Worm (Caenorhabditis elegans) whole organism, late embryonic: ENCODE measurements around the gene cchl-1.

Experiments
- C08G9.2 ChIP-seq: sonication (generic microtip); optimal IDR thresholded peaks from 2 replicates; lab custom pipeline; 2016; ENCODE audit warnings: mild to moderate bottlenecking, missing genetic modification characterization, moderate library complexity, missing compliant biosample characterization
- F13H6.1 ChIP-seq: sonication (generic microtip); optimal IDR thresholded peaks from 2 replicates; lab custom pipeline; 2016; ENCODE audit warnings: missing genetic modification characterization, missing compliant biosample characterization
- K09A11.1 ChIP-seq: sonication (generic microtip); optimal IDR thresholded peaks from 2 replicates; lab custom pipeline; 2017; ENCODE audit warnings: antibody characterized with exemption, mild to moderate bottlenecking, missing genetic modification characterization, missing compliant biosample characterization; ENCODE audit not compliant: insufficient read depth
- ahr-1 ChIP-seq: sonication (generic microtip); optimal IDR thresholded peaks from 2 replicates; lab custom pipeline; 2016; ENCODE audit warnings: missing genetic modification characterization, missing compliant biosample characterization
- ama-1 ChIP-seq: fragments of 150-350 bp; optimal IDR thresholded peaks from 2 replicates; lab custom pipeline; 2014
- ceh-14 ChIP-seq: sonication (generic microtip); optimal IDR thresholded peaks from 2 replicates; lab custom pipeline; 2016; ENCODE audit warnings: missing genotype, missing genetic modification characterization, missing compliant biosample characterization
- ceh-18 ChIP-seq: sonication (generic microtip); optimal IDR thresholded peaks from 2 replicates; lab custom pipeline; 2016; ENCODE audit warnings: missing genetic modification characterization, missing compliant biosample characterization
- ceh-2 ChIP-seq: sonication (generic microtip); optimal IDR thresholded peaks from 2 replicates; lab custom pipeline; 2016; ENCODE audit warnings: missing genotype, missing genetic modification characterization, missing compliant biosample characterization
- ceh-24 ChIP-seq: sonication (generic microtip); optimal IDR thresholded peaks from 2 replicates; lab custom pipeline; 2016; ENCODE audit warnings: mild to moderate bottlenecking, missing genetic modification characterization, missing compliant biosample characterization
- ceh-30 ChIP-seq: fragments of 150-350 bp; optimal IDR thresholded peaks from 2 replicates; lab custom pipeline; 2014; ENCODE audit warnings: missing biosample characterization, missing genetic modification characterization
- ceh-31 ChIP-seq: sonication (generic microtip); optimal IDR thresholded peaks from 2 replicates; lab custom pipeline; 2016; ENCODE audit warnings: missing genetic modification characterization, missing compliant biosample characterization
- ceh-34 ChIP-seq: sonication (generic microtip); optimal IDR thresholded peaks from 2 replicates; lab custom pipeline; 2016; ENCODE audit warnings: mild to moderate bottlenecking, missing genetic modification characterization, missing compliant biosample characterization
- ceh-6 ChIP-seq: fragments of 200-800 bp; sonication (Bioruptor generic); optimal IDR thresholded peaks from 2 replicates; lab custom pipeline; 2018; ENCODE audit warnings: mild to moderate bottlenecking, missing genetic modification characterization, missing compliant biosample characterization
- dmd-4 ChIP-seq: sonication (generic microtip); optimal IDR thresholded peaks from 2 replicates; lab custom pipeline; 2016; ENCODE audit warnings: borderline replicate concordance, missing genetic modification characterization, missing compliant biosample characterization
- dve-1 ChIP-seq: sonication (generic microtip); optimal IDR thresholded peaks from 2 replicates; lab custom pipeline; 2017; ENCODE audit warnings: antibody characterized with exemption, mild to moderate bottlenecking, missing genetic modification characterization, missing compliant biosample characterization
- elt-2 ChIP-seq: sonication (generic microtip); optimal IDR thresholded peaks from 2 replicates; lab custom pipeline; 2016; ENCODE audit warnings: missing genetic modification reagents, missing genetic modification characterization, missing compliant biosample characterization
- ets-4 ChIP-seq: sonication (generic microtip); optimal IDR thresholded peaks from 2 replicates; lab custom pipeline; 2016; ENCODE audit warnings: missing genetic modification characterization, missing compliant biosample characterization
- eyg-1 ChIP-seq: sonication (generic microtip); optimal IDR thresholded peaks from 2 replicates; lab custom pipeline; 2016; ENCODE audit warnings: missing genotype, missing genetic modification characterization, missing compliant biosample characterization
- fax-1 ChIP-seq: sonication (generic microtip); optimal IDR thresholded peaks from 2 replicates; lab custom pipeline; 2016; ENCODE audit warnings: missing genotype, missing genetic modification characterization, missing compliant biosample characterization
- fkh-10 ChIP-seq: fragments of 150-350 bp; optimal IDR thresholded peaks from 2 replicates; lab custom pipeline; 2014; ENCODE audit warnings: missing biosample characterization, missing genetic modification reagents, missing genetic modification characterization
- gmeb-2 ChIP-seq: sonication (generic microtip); optimal IDR thresholded peaks from 2 replicates; lab custom pipeline; 2016; ENCODE audit warnings: missing genetic modification characterization, inconsistent platforms, missing compliant biosample characterization
- hlh-13 ChIP-seq: fragments of 200-800 bp; sonication (Bioruptor generic); optimal IDR thresholded peaks from 2 replicates; lab custom pipeline; 2018; ENCODE audit warnings: mild to moderate bottlenecking, missing genetic modification characterization, missing compliant biosample characterization
- hlh-15 ChIP-seq: sonication (generic microtip); optimal IDR thresholded peaks from 2 replicates; lab custom pipeline; 2016; ENCODE audit warnings: missing genetic modification characterization, missing compliant biosample characterization
- hlh-6 ChIP-seq: sonication (generic microtip); optimal IDR thresholded peaks from 2 replicates; lab custom pipeline; 2016; ENCODE audit warnings: missing genotype, missing genetic modification characterization, missing compliant biosample characterization
- lim-6 ChIP-seq: sonication (generic microtip); optimal IDR thresholded peaks from 2 replicates; lab custom pipeline; 2016; ENCODE audit warnings: missing genetic modification characterization, missing compliant biosample characterization
- lin-11 ChIP-seq: fragments of 200-800 bp; sonication (Bioruptor generic); optimal IDR thresholded peaks from 2 replicates; lab custom pipeline; 2018; ENCODE audit warnings: mild to moderate bottlenecking, missing genetic modification characterization, missing compliant biosample characterization
- mec-3 ChIP-seq: sonication (generic microtip); optimal IDR thresholded peaks from 2 replicates; lab custom pipeline; 2016; ENCODE audit warnings: borderline replicate concordance, missing genetic modification characterization, missing compliant biosample characterization
- nfya-1 ChIP-seq: sonication (generic microtip); optimal IDR thresholded peaks from 2 replicates; lab custom pipeline; 2017; ENCODE audit warnings: missing genetic modification characterization, mild to moderate bottlenecking, missing compliant biosample characterization, antibody characterized with exemption, moderate library complexity
- nhr-11 ChIP-seq: fragments of 150-350 bp; optimal IDR thresholded peaks from 2 replicates; lab custom pipeline; 2014; ENCODE audit warnings: missing biosample characterization, missing genetic modification characterization
- nhr-232 ChIP-seq: sonication (generic microtip); optimal IDR thresholded peaks from 2 replicates; lab custom pipeline; 2016; ENCODE audit warnings: missing genetic modification characterization, missing compliant biosample characterization
- odd-2 ChIP-seq: sonication (generic microtip); optimal IDR thresholded peaks from 2 replicates; lab custom pipeline; 2017; ENCODE audit warnings: antibody characterized with exemption, mild to moderate bottlenecking, missing genetic modification characterization, missing compliant biosample characterization
- pha-2 ChIP-seq: sonication (generic microtip); optimal IDR thresholded peaks from 2 replicates; lab custom pipeline; 2017; ENCODE audit warnings: mild to moderate bottlenecking, missing genetic modification characterization, missing compliant biosample characterization
- pha-4 ChIP-seq: fragments of 150-350 bp; optimal IDR thresholded peaks from 2 replicates; lab custom pipeline; 2018; ENCODE audit warnings: missing biosample characterization, missing genetic modification reagents, missing genetic modification characterization
- pqm-1 ChIP-seq: sonication (generic microtip); optimal IDR thresholded peaks from 2 replicates; lab custom pipeline; 2016; ENCODE audit warnings: missing genetic modification characterization, missing compliant biosample characterization
- pros-1 ChIP-seq: fragments of 150-350 bp; optimal IDR thresholded peaks from 2 replicates; lab custom pipeline; 2014; ENCODE audit warnings: missing biosample characterization, missing genetic modification reagents, missing genetic modification characterization
- ref-2 ChIP-seq: sonication (generic microtip); optimal IDR thresholded peaks from 2 replicates; lab custom pipeline; 2016; ENCODE audit warnings: missing genetic modification characterization, missing compliant biosample characterization
- rnt-1 ChIP-seq: sonication (generic microtip); optimal IDR thresholded peaks from 2 replicates; lab custom pipeline; 2016; ENCODE audit warnings: missing genetic modification characterization, missing compliant biosample characterization
- sdc-2 ChIP-seq: sonication (generic microtip); optimal IDR thresholded peaks from 2 replicates; lab custom pipeline; 2016; ENCODE audit warnings: missing genotype, missing genetic modification characterization, missing compliant biosample characterization
- sox-2 ChIP-seq: fragments of 200-800 bp; sonication (Bioruptor generic); IDR thresholded peaks from 2 replicates; pipeline ENCODE4 v1.3.6; 2022; ENCODE audit warnings: missing genetic modification reagents, missing genetic modification characterization, missing compliant biosample characterization
- tbx-2 ChIP-seq: sonication (generic microtip); optimal IDR thresholded peaks from 2 replicates; lab custom pipeline; 2016; ENCODE audit warnings: missing genetic modification characterization, missing compliant biosample characterization
- tbx-7 ChIP-seq: sonication (generic microtip); optimal IDR thresholded peaks from 2 replicates; lab custom pipeline; 2016; ENCODE audit warnings: missing genotype, missing genetic modification characterization, missing compliant biosample characterization
- unc-42 ChIP-seq: sonication (generic microtip); optimal IDR thresholded peaks from 2 replicates; lab custom pipeline; 2016; ENCODE audit warnings: missing genotype, missing genetic modification characterization, missing compliant biosample characterization
- unc-55 ChIP-seq: sonication (generic microtip); optimal IDR thresholded peaks from 2 replicates; lab custom pipeline; 2017; ENCODE audit warnings: missing biosample characterization, missing genetic modification reagents, missing genetic modification characterization
- unc-86 ChIP-seq: sonication (generic microtip); optimal IDR thresholded peaks from 2 replicates; lab custom pipeline; 2016; ENCODE audit warnings: missing genetic modification characterization, missing compliant biosample characterization
- zip-5 ChIP-seq: sonication (generic microtip); optimal IDR thresholded peaks from 2 replicates; lab custom pipeline; 2016; ENCODE audit warnings: missing genetic modification characterization, missing compliant biosample characterization

cchl-1 gene

ce11 chrII:11241497-11241896, 5.3 kb upstream of the cchl-1 start:
- TF ChIP-seq fkh-10 (GFP tag; lab: Kevin White, UChicago) (no peak), ama-1 (lab: Kevin White, UChicago) (no peak)

ce11 chrII:11240963-11241362, 4.8 kb upstream of the cchl-1 start:
- no peak for TF ChIP-seq fkh-10 (GFP tag; lab: Kevin White, UChicago)
- no peak for TF ChIP-seq pros-1 (tag; lab: Kevin White, UChicago)
- TF ChIP-seq unc-86 (tag; lab: Kevin White, UChicago): no peak
- no peak for TF ChIP-seq nhr-232 (tag; lab: Kevin White, UChicago)
- TF ChIP-seq ceh-34: no peak

ce11 chrII:11240214-11240613, 4.0 kb upstream of the cchl-1 start:
- no peak for TF ChIP-seq hlh-13 (GFP tag; lab: Kevin White, UChicago)
- no peak for TF ChIP-seq ref-2 (tag; lab: Kevin White, UChicago)
- TF ChIP-seq sox-2: no peak
- TF ChIP-seq fkh-10 (GFP tag; lab: Kevin White, UChicago): no peak
- TF ChIP-seq ceh-6: no peak
- no peak for TF ChIP-seq pqm-1
- no peak for TF ChIP-seq ceh-34
- TF ChIP-seq K09A11.1 (tag; lab: Kevin White, UChicago): no peak
- TF ChIP-seq dmd-4 (tag; lab: Kevin White, UChicago): no peak
- TF ChIP-seq elt-2 (tag; lab: Kevin White, UChicago): no peak
- TF ChIP-seq C08G9.2 (tag; lab: Kevin White, UChicago): no peak
- no peak for TF ChIP-seq ceh-30 (tag; lab: Kevin White, UChicago)
- no peak for TF ChIP-seq mec-3 (tag; lab: Kevin White, UChicago)
- TF ChIP-seq lin-11 (tag; lab: Kevin White, UChicago): no peak

ce11 chrII:11238869-11239647, 2.9 kb upstream of the cchl-1 start, which contains the start of the genes rpn-9 and T06D8.9:
Gene rpn-9, minus strand, starts transcription at chrII:11238919.
Gene T06D8.9, plus strand, starts transcription at chrII:11239597.
- no peak for TF ChIP-seq nhr-11 (tag; lab: Kevin White, UChicago)
- no peak for TF ChIP-seq lim-6 (tag; lab: Kevin White, UChicago)
- no peak for TF ChIP-seq pha-4 (tag; lab: Kevin White, UChicago)
- TF ChIP-seq unc-55 (GFP tag; lab: Kevin White, UChicago): peak; percentile 56
- peak; percentile 43 for TF ChIP-seq ceh-2
- no peak for TF ChIP-seq unc-86 (tag; lab: Kevin White, UChicago)
- TF ChIP-seq ceh-31: peak; percentile 65
- TF ChIP-seq gmeb-2: no peak
- TF ChIP-seq ets-4 (tag; lab: Kevin White, UChicago): no peak
- no peak for TF ChIP-seq F13H6.1 (tag; lab: Kevin White, UChicago)
- TF ChIP-seq K09A11.1 (tag; lab: Kevin White, UChicago): no peak
- TF ChIP-seq rnt-1 (tag; lab: Kevin White, UChicago): peak; percentile 33
- TF ChIP-seq dmd-4 (tag; lab: Kevin White, UChicago): no peak
- no peak for TF ChIP-seq sox-2
- no peak for TF ChIP-seq ceh-24 (tag; lab: Kevin White, UChicago)
- no peak for TF ChIP-seq pha-2 (tag; lab: Kevin White, UChicago)
- no peak for TF ChIP-seq ahr-1 (tag; lab: Kevin White, UChicago)
- no peak for TF ChIP-seq hlh-6 (tag; lab: Kevin White, UChicago)
- no peak for TF ChIP-seq odd-2 (tag; lab: Kevin White, UChicago)
- TF ChIP-seq nfya-1 (tag; lab: Kevin White, UChicago): peak; percentile 73
- TF ChIP-seq hlh-13 (GFP tag; lab: Kevin White, UChicago): no peak
- TF ChIP-seq tbx-2 (tag; lab: Kevin White, UChicago): peak; percentile 46
- TF ChIP-seq elt-2 (tag; lab: Kevin White, UChicago): no peak
- TF ChIP-seq ceh-14 (tag; lab: Kevin White, UChicago): peak; percentile 29
- TF ChIP-seq dve-1 (tag; lab: Kevin White, UChicago): no peak
- TF ChIP-seq unc-42 (tag; lab: Kevin White, UChicago): peak; percentile 88
- TF ChIP-seq ceh-18 (tag; lab: Kevin White, UChicago): peak; percentile 58
- TF ChIP-seq zip-5 (tag; lab: Kevin White, UChicago): no peak
- no peak for TF ChIP-seq eyg-1 (tag; lab: Kevin White, UChicago)
- TF ChIP-seq sdc-2: no peak
- TF ChIP-seq ceh-34: peak; percentile 26
- no peak for TF ChIP-seq lin-11 (tag; lab: Kevin White, UChicago)
- no peak for TF ChIP-seq fax-1 (tag; lab: Kevin White, UChicago)
- TF ChIP-seq tbx-7 (tag; lab: Kevin White, UChicago): no peak
- TF ChIP-seq hlh-15 (tag; lab: Kevin White, UChicago): no peak
- TF ChIP-seq ama-1 (lab: Kevin White, UChicago): no peak
- no peak for TF ChIP-seq pros-1 (tag; lab: Kevin White, UChicago)
